Worm (Caenorhabditis elegans): Measurements from ENCODE around the gene K12H6.6.

ce11 chrII:2836853-2837252 lies 5.8 kb upstream of the K12H6.6 start, which contains the start of gene K12H6.7:
- TF ChIP-seq nhr-237 (tag; optimal IDR thresholded peaks at IDR 0.05) (no peak), daf-12 (tag; optimal IDR thresholded peaks at IDR 0.05) (no peak), nhr-28 (tag; optimal IDR thresholded peaks at IDR 0.05) (no peak), pha-4 (tag; optimal IDR thresholded peaks at IDR 0.05) (no peak)
